Worm (Caenorhabditis elegans) whole organism, L4 larva: ENCODE measurements around the gene Y26G10.5.

Experiments
- F10B5.3 ChIP-seq: sonication (generic microtip); optimal IDR thresholded peaks from 2 replicates; lab custom pipeline; 2016; ENCODE audit warnings: mild to moderate bottlenecking, missing genetic modification characterization, missing compliant biosample characterization
- Y48G9A.11 ChIP-seq: fragments of 200-800 bp; sonication (Bioruptor generic); IDR thresholded peaks from 2 replicates; pipeline ENCODE4 v1.3.6; 2022; ENCODE audit warnings: missing genetic modification reagents, missing genetic modification characterization, missing compliant biosample characterization
- aha-1 ChIP-seq: fragments of 150-350 bp; peaks from one replicate; lab custom pipeline; 2014; ENCODE audit warnings: missing biosample characterization, missing genetic modification characterization
- arid-1 ChIP-seq: fragments of 200-800 bp; sonication (Bioruptor generic); conservative IDR thresholded peaks from 2 replicates; pipeline ENCODE4 v1.3.6; 2022; ENCODE audit warnings: missing genetic modification reagents, missing genetic modification characterization, missing compliant biosample characterization
- attf-4 ChIP-seq: sonication (generic microtip); optimal IDR thresholded peaks from 3 replicates; lab custom pipeline; 2017; ENCODE audit warnings: missing biosample characterization, missing genetic modification characterization
- ceh-32 ChIP-seq: sonication (generic microtip); optimal IDR thresholded peaks from 2 replicates; lab custom pipeline; 2016; ENCODE audit warnings: mild to moderate bottlenecking, missing genetic modification characterization, missing compliant biosample characterization; ENCODE audit not compliant: poor library complexity
- ceh-82 ChIP-seq: sonication (generic microtip); optimal IDR thresholded peaks from 2 replicates; lab custom pipeline; 2017; ENCODE audit warnings: missing biosample characterization, missing genetic modification characterization
- ces-1 ChIP-seq: fragments of 150-350 bp; sonication (generic microtip); optimal IDR thresholded peaks from 4 replicates; lab custom pipeline; 2014; ENCODE audit warnings: missing biosample characterization, missing genetic modification reagents, missing genetic modification characterization
- ctbp-1 ChIP-seq: fragments of 200-800 bp; sonication (Bioruptor generic); IDR thresholded peaks from 2 replicates; pipeline ENCODE4 v1.3.6; 2022; ENCODE audit warnings: missing genetic modification reagents, missing genetic modification characterization, missing compliant biosample characterization
- fkh-10 ChIP-seq: fragments of 150-350 bp; optimal IDR thresholded peaks from 2 replicates; lab custom pipeline; 2014; ENCODE audit warnings: missing biosample characterization, missing genetic modification reagents, missing genetic modification characterization
- hif-1 ChIP-seq, 2 experiments: sonication (generic microtip); optimal IDR thresholded peaks; 2 replicates each; lab custom pipeline; 2016 to 2017; ENCODE audit warnings: missing compliant biosample characterization in 2 of 2, missing genetic modification characterization in 2 of 2, missing genetic modification reagents in 2 of 2, missing genotype in 2 of 2, mild to moderate bottlenecking in 1 of 2
- hlh-11 ChIP-seq: fragments of 200-800 bp; sonication (Bioruptor generic); optimal IDR thresholded peaks from 2 replicates; lab custom pipeline; 2018; ENCODE audit warnings: mild to moderate bottlenecking, missing genetic modification characterization, missing compliant biosample characterization
- hmg-1.1 ChIP-seq: fragments of 200-800 bp; sonication (Bioruptor generic); IDR thresholded peaks from 2 replicates; pipeline ENCODE4 v1.3.6; 2022; ENCODE audit warnings: missing genetic modification reagents, missing genetic modification characterization, missing compliant biosample characterization
- lin-29 ChIP-seq: fragments of 200-800 bp; sonication (Bioruptor generic); IDR thresholded peaks from 2 replicates; pipeline ENCODE4 v1.3.6; 2022; ENCODE audit warnings: missing genetic modification reagents, missing genetic modification characterization, missing compliant biosample characterization
- madf-5 ChIP-seq, 2 experiments: fragments of 200-800 bp; sonication (Bioruptor generic); IDR thresholded peaks; 2 replicates each; pipeline ENCODE4 v1.3.6; 2022; ENCODE audit warnings: missing compliant biosample characterization in 2 of 2, missing genetic modification characterization in 2 of 2
- madf-9 ChIP-seq: fragments of 200-800 bp; sonication (Bioruptor generic); conservative IDR thresholded peaks from 2 replicates; pipeline ENCODE4 v1.3.6; 2022; ENCODE audit warnings: missing genetic modification reagents, missing genetic modification characterization, missing compliant biosample characterization
- mep-1 ChIP-seq: fragments of 150-350 bp; sonication (generic microtip); optimal IDR thresholded peaks from 3 replicates; lab custom pipeline; 2014; ENCODE audit warnings: missing biosample characterization, missing genetic modification characterization
- mxl-2 ChIP-seq: fragments of 200-800 bp; sonication (Bioruptor generic); conservative IDR thresholded peaks from 2 replicates; pipeline ENCODE4 v1.3.6; 2022; ENCODE audit warnings: missing genetic modification reagents, missing genetic modification characterization, missing compliant biosample characterization
- nhr-111 ChIP-seq: fragments of 200-800 bp; sonication (Bioruptor generic); optimal IDR thresholded peaks from 2 replicates; lab custom pipeline; 2018; ENCODE audit warnings: mild to moderate bottlenecking, missing genetic modification characterization, missing compliant biosample characterization
- nhr-25 ChIP-seq: sonication (generic microtip); optimal IDR thresholded peaks from 2 replicates; lab custom pipeline; 2017; ENCODE audit warnings: missing genetic modification characterization, mild to moderate bottlenecking, missing compliant biosample characterization, antibody characterized with exemption, moderate library complexity, borderline replicate concordance; ENCODE audit not compliant: insufficient read depth
- nhr-28 ChIP-seq: fragments of 150-350 bp; optimal IDR thresholded peaks from 2 replicates; lab custom pipeline; 2014; ENCODE audit warnings: missing biosample characterization, missing genetic modification characterization
- rbr-2 ChIP-seq: sonication (generic microtip); optimal IDR thresholded peaks from 2 replicates; lab custom pipeline; 2016; ENCODE audit warnings: missing genotype, missing genetic modification characterization, missing compliant biosample characterization
- saeg-2 ChIP-seq: fragments of 200-800 bp; sonication (Bioruptor generic); IDR thresholded peaks from 2 replicates; pipeline ENCODE4 v1.3.6; 2022; ENCODE audit warnings: missing genetic modification reagents, missing genetic modification characterization, missing compliant biosample characterization
- set-16 ChIP-seq: fragments of 200-800 bp; sonication (Bioruptor generic); IDR thresholded peaks from 2 replicates; pipeline ENCODE4 v1.3.6; 2022; ENCODE audit warnings: missing genetic modification reagents, missing genetic modification characterization, missing compliant biosample characterization
- spr-3 ChIP-seq: fragments of 200-800 bp; sonication (Bioruptor generic); optimal IDR thresholded peaks from 2 replicates; lab custom pipeline; 2018; ENCODE audit warnings: mild to moderate bottlenecking, missing genetic modification characterization, missing compliant biosample characterization
- unc-130 ChIP-seq: sonication (generic microtip); optimal IDR thresholded peaks from 2 replicates; lab custom pipeline; 2016; ENCODE audit warnings: missing genetic modification reagents, missing genetic modification characterization, missing compliant biosample characterization
- unc-62 ChIP-seq, 3 experiments: fragments of 150-350 bp in 1 of 3; sonication (generic microtip); optimal IDR thresholded peaks in 2 of 3; peaks in 1 of 3; 1 replicate in 1 of 3; 2 replicates in 2 of 3; lab custom pipeline; 2014 to 2017; ENCODE audit warnings: missing biosample characterization in 3 of 3, missing genetic modification characterization in 3 of 3, missing genetic modification reagents in 3 of 3, missing genotype in 1 of 3
- vab-7 ChIP-seq: fragments of 200-800 bp; sonication (Bioruptor generic); IDR thresholded peaks from 2 replicates; pipeline ENCODE4 v1.3.6; 2022; ENCODE audit warnings: missing genetic modification reagents, missing genetic modification characterization, missing compliant biosample characterization
- zfp-2 ChIP-seq: sonication (generic microtip); optimal IDR thresholded peaks from 2 replicates; lab custom pipeline; 2016; ENCODE audit warnings: mild to moderate bottlenecking, missing genetic modification characterization, missing compliant biosample characterization

Gene Y26G10.5

ce11 chrV:17700728-17701262 lies at the start of gene Y26G10.5, which contains the start of gene srh-32:
Y26G10.5 (minus strand) TSS chrV:17700828.
srh-32 (plus strand) TSS chrV:17701212.
- TF ChIP-seq aha-1 (tag; lab: Kevin White, UChicago), result peak; percentile 55
- no peak for TF ChIP-seq spr-3 (GFP tag; lab: Kevin White, UChicago)
- TF ChIP-seq, all 104 proteins: peak for 1

- no peak for TF ChIP-seq F10B5.3
- TF ChIP-seq unc-130 (GFP tag; lab: Kevin White, UChicago), result no peak
- TF ChIP-seq rbr-2 (tag; lab: Kevin White, UChicago), result peak; percentile 17
- TF ChIP-seq set-16 (GFP tag; lab: Robert Waterston, UW), result peak; percentile 49
- no peak for TF ChIP-seq zfp-2 (tag; lab: Kevin White, UChicago)
- peak; percentile 26 for TF ChIP-seq ceh-32 (tag; lab: Kevin White, UChicago)
- no peak for TF ChIP-seq hlh-11 (tag; lab: Kevin White, UChicago)
- no peak for TF ChIP-seq Y48G9A.11 (GFP tag; lab: Robert Waterston, UW)
- no peak for TF ChIP-seq ceh-82 (tag; lab: Kevin White, UChicago)
- no peak for TF ChIP-seq saeg-2 (GFP tag; lab: Robert Waterston, UW)
- peak; percentile 70 for TF ChIP-seq ctbp-1 (GFP tag; lab: Robert Waterston, UW)
- TF ChIP-seq fkh-10 (GFP tag; lab: Kevin White, UChicago), result peak; percentile 88
- TF ChIP-seq lin-29 (GFP tag; lab: Robert Waterston, UW), result no peak
- no peak for TF ChIP-seq nhr-111 (GFP tag; lab: Kevin White, UChicago)
- TF ChIP-seq arid-1, result no peak
- peak; percentile 86 for TF ChIP-seq ces-1 (GFP tag; lab: Kevin White, UChicago)
Observed at ce11 chrV:17749181-17749580, 48.6 kb upstream of the Y26G10.5 start, which contains the start of gene R12G8.1. R12G8.1 (minus strand) TSS chrV:17749243.

- TF ChIP-seq rbr-2 (tag; lab: Kevin White, UChicago), result no peak
- no peak for TF ChIP-seq vab-7 (GFP tag; lab: Robert Waterston, UW)
- TF ChIP-seq madf-5 (GFP tag; IDR thresholded peaks at IDR 0.05; lab: Robert Waterston, UW), result no peak
- no peak for TF ChIP-seq mxl-2
Observed at ce11 chrV:17746959-17747358, 46.3 kb upstream of the Y26G10.5 start, which contains the start of gene twk-36. twk-36 (minus strand) TSS chrV:17747059.

- TF ChIP-seq hif-1 (tag; optimal IDR thresholded peaks at IDR 0.05; lab: Kevin White, UChicago) (no peak), mep-1 (tag; lab: Kevin White, UChicago) (no peak), unc-62 (GFP tag; optimal IDR thresholded peaks at IDR 0.05 in 1 of 2; lab: Kevin White, UChicago) (no peak), unc-62 (tag; optimal IDR thresholded peaks at IDR 0.05; lab: Kevin White, UChicago) (no peak), attf-4 (no peak), fkh-10 (GFP tag; lab: Kevin White, UChicago) (no peak)
- TF ChIP-seq, all 104 proteins: peak for 0
Observed at ce11 chrV:17743802-17744201, 43.2 kb upstream of the Y26G10.5 start.

- no peak for TF ChIP-seq madf-9 (GFP tag; lab: Robert Waterston, UW)
- no peak for TF ChIP-seq nhr-25 (tag; lab: Kevin White, UChicago)
- TF ChIP-seq aha-1 (tag; lab: Kevin White, UChicago), result no peak
- TF ChIP-seq nhr-28, result no peak
- TF ChIP-seq hmg-1.1 (GFP tag; lab: Robert Waterston, UW), result no peak
- no peak for TF ChIP-seq rbr-2 (tag; lab: Kevin White, UChicago)
- TF ChIP-seq, all 104 proteins: peak for 0
Observed at ce11 chrV:17739801-17740200, 39.2 kb upstream of the Y26G10.5 start, which contains the start of gene cutl-4. cutl-4 (minus strand) TSS chrV:17739901.
